Worm (Caenorhabditis elegans): Measurements from ENCODE around the gene Y75B12B.13.

The Y75B12B.13 gene

ce11 chrV:15235661-15236060, 41.9 kb upstream of the Y75B12B.13 start, which contains the start of gene nhr-164:
Gene nhr-164 (minus strand): TSS chrV:15235761.
- TF ChIP-seq B0035.1 (tag; optimal IDR thresholded peaks at IDR 0.05) = no peak
- TF ChIP-seq nhr-179 (tag; optimal IDR thresholded peaks at IDR 0.05) = no peak
- no peak for TF ChIP-seq ceh-40 (GFP tag; IDR thresholded peaks at IDR 0.05)
- TF ChIP-seq egrh-3 (GFP tag; IDR thresholded peaks at IDR 0.05) = no peak
- no peak for TF ChIP-seq F52B5.7 (tag; optimal IDR thresholded peaks at IDR 0.05)
- no peak for TF ChIP-seq sptf-2 (GFP tag; optimal IDR thresholded peaks at IDR 0.05)
- TF ChIP-seq pbrm-1 (GFP tag; IDR thresholded peaks at IDR 0.05) = no peak
- no peak for TF ChIP-seq aptf-2 (GFP tag; conservative IDR thresholded peaks at IDR 0.05)
- TF ChIP-seq hlh-26 (GFP tag; conservative IDR thresholded peaks at IDR 0.05) = no peak
- TF ChIP-seq ztf-22 (GFP tag; optimal IDR thresholded peaks at IDR 0.05) = no peak
- TF ChIP-seq ceh-58 (GFP tag; IDR thresholded peaks at IDR 0.05) = no peak
- no peak for TF ChIP-seq egl-18 (GFP tag; IDR thresholded peaks at IDR 0.05)
- no peak for TF ChIP-seq Y79H2A.3 (GFP tag; conservative IDR thresholded peaks at IDR 0.05)
- no peak for TF ChIP-seq hrde-1 (tag; optimal IDR thresholded peaks at IDR 0.05; ENCODE audit: borderline replicate concordance)
- TF ChIP-seq dpl-1 (GFP tag; optimal IDR thresholded peaks at IDR 0.05) = no peak
- no peak for TF ChIP-seq lin-40 (tag; optimal IDR thresholded peaks at IDR 0.05)

- TF ChIP-seq attf-5 (GFP tag; optimal IDR thresholded peaks at IDR 0.05) = no peak
- no peak for TF ChIP-seq fkh-3 (tag; optimal IDR thresholded peaks at IDR 0.05)
- TF ChIP-seq B0336.3 (GFP tag; IDR thresholded peaks at IDR 0.05) = no peak
- TF ChIP-seq B0261.1 (tag; optimal IDR thresholded peaks at IDR 0.05) = no peak
- TF ChIP-seq somi-1 (GFP tag; optimal IDR thresholded peaks at IDR 0.05) = no peak
Measured at ce11 chrV:15232200-15232599, 38.4 kb upstream of the Y75B12B.13 start, which contains the start of gene srw-13. Gene srw-13 (plus strand): TSS chrV:15232500.

ce11 chrV:15230243-15230642, 36.4 kb upstream of the Y75B12B.13 start, which contains the start of gene srw-15:
Gene srw-15 (plus strand): TSS chrV:15230543.
- TF ChIP-seq ceh-91 (GFP tag; IDR thresholded peaks at IDR 0.05) = no peak
- no peak for TF ChIP-seq T07F8.4 (tag; optimal IDR thresholded peaks at IDR 0.05)
- TF ChIP-seq Y67H2A.10 (GFP tag; conservative IDR thresholded peaks at IDR 0.05) = no peak
- no peak for TF ChIP-seq nfya-1 (tag; optimal IDR thresholded peaks at IDR 0.05; ENCODE audit: borderline replicate concordance, insufficient read depth)
- no peak for TF ChIP-seq hmg-1.2 (GFP tag; IDR thresholded peaks at IDR 0.05)
- TF ChIP-seq dpff-1 (tag; optimal IDR thresholded peaks at IDR 0.05) = no peak
- TF ChIP-seq nhr-90 (tag; optimal IDR thresholded peaks at IDR 0.05) = no peak
- no peak for TF ChIP-seq ceh-58 (GFP tag; IDR thresholded peaks at IDR 0.05)
- TF ChIP-seq bed-1 (GFP tag; IDR thresholded peaks at IDR 0.05) = no peak
- no peak for TF ChIP-seq snpc-1.1 (tag; optimal IDR thresholded peaks at IDR 0.05; ENCODE audit: insufficient read depth)
- no peak for TF ChIP-seq lin-40 (tag; optimal IDR thresholded peaks at IDR 0.05)
- TF ChIP-seq B0336.3 (GFP tag; IDR thresholded peaks at IDR 0.05) = no peak
- no peak for TF ChIP-seq B0019.2 (GFP tag; conservative IDR thresholded peaks at IDR 0.05)
- no peak for TF ChIP-seq attf-3 (GFP tag; conservative IDR thresholded peaks at IDR 0.05)

- TF ChIP-seq B0019.2 (GFP tag; conservative IDR thresholded peaks at IDR 0.05) (no peak), athp-1 (tag; optimal IDR thresholded peaks at IDR 0.05) (no peak)
Measured at ce11 chrV:15226206-15226605, 32.4 kb upstream of the Y75B12B.13 start.

ce11 chrV:15225650-15226049, 31.8 kb upstream of the Y75B12B.13 start, which contains the start of gene srw-14:
Gene srw-14 (plus strand): TSS chrV:15225950.
- TF ChIP-seq mxl-1 (tag; optimal IDR thresholded peaks at IDR 0.05) = no peak
- no peak for TF ChIP-seq bed-1 (GFP tag; IDR thresholded peaks at IDR 0.05)
- no peak for TF ChIP-seq ztf-6 (GFP tag; IDR thresholded peaks at IDR 0.05)
- TF ChIP-seq nhr-80 (tag; optimal IDR thresholded peaks at IDR 0.05) = no peak
- no peak for TF ChIP-seq F10E7.11 (tag; optimal IDR thresholded peaks at IDR 0.05)
- no peak for TF ChIP-seq T07F8.4 (tag; optimal IDR thresholded peaks at IDR 0.05)
- TF ChIP-seq him-1 (tag; optimal IDR thresholded peaks at IDR 0.05) = no peak
- no peak for TF ChIP-seq egl-44 (GFP tag; IDR thresholded peaks at IDR 0.05)
- TF ChIP-seq hsf-1 (GFP tag; IDR thresholded peaks at IDR 0.05) = no peak
- no peak for TF ChIP-seq chd-7 (tag; optimal IDR thresholded peaks at IDR 0.05)
- TF ChIP-seq zim-3 (tag; optimal IDR thresholded peaks at IDR 0.05) = no peak
- no peak for TF ChIP-seq ets-4 (GFP tag; optimal IDR thresholded peaks at IDR 0.05)
- no peak for TF ChIP-seq ceh-79 (tag; optimal IDR thresholded peaks at IDR 0.05)
